Worm (Caenorhabditis elegans) whole organism, early embryonic: ENCODE measurements around the gene E04F6.9.

ENCODE experiments used
- B0310.2 ChIP-seq: sonication (generic microtip); optimal IDR thresholded peaks from 2 replicates; lab custom pipeline; 2016; ENCODE audit warnings: mild to moderate bottlenecking, missing genetic modification characterization, missing compliant biosample characterization
- aly-1 ChIP-seq: sonication (generic microtip); optimal IDR thresholded peaks from 2 replicates; lab custom pipeline; 2016; ENCODE audit warnings: missing genetic modification characterization, missing compliant biosample characterization
- ama-1 ChIP-seq: fragments of 150-350 bp; optimal IDR thresholded peaks from 2 replicates; lab custom pipeline; 2014
- ceh-13 ChIP-seq: fragments of 200-800 bp; sonication (Bioruptor generic); optimal IDR thresholded peaks from 2 replicates; lab custom pipeline; 2018; ENCODE audit warnings: mild to moderate bottlenecking, missing genetic modification characterization, missing compliant biosample characterization
- ceh-36 ChIP-seq: sonication (generic microtip); optimal IDR thresholded peaks from 2 replicates; lab custom pipeline; 2016; ENCODE audit warnings: missing genetic modification characterization, inconsistent platforms, missing compliant biosample characterization
- ets-7 ChIP-seq: sonication (generic microtip); optimal IDR thresholded peaks from 2 replicates; lab custom pipeline; 2016; ENCODE audit warnings: missing genotype, missing genetic modification characterization, missing compliant biosample characterization
- flt-1 ChIP-seq: fragments of 200-800 bp; sonication (Bioruptor generic); IDR thresholded peaks from 2 replicates; pipeline ENCODE4 v1.3.6; 2022; ENCODE audit warnings: missing genetic modification characterization, missing compliant biosample characterization
- hmbx-1 ChIP-seq: sonication (generic microtip); optimal IDR thresholded peaks from 2 replicates; lab custom pipeline; 2016; ENCODE audit warnings: mild to moderate bottlenecking, missing genetic modification characterization, missing compliant biosample characterization
- hmg-4 ChIP-seq: fragments of 200-800 bp; sonication (Bioruptor generic); optimal IDR thresholded peaks from 2 replicates; lab custom pipeline; 2018; ENCODE audit warnings: mild to moderate bottlenecking, missing genetic modification characterization, missing compliant biosample characterization
- pes-1 ChIP-seq: fragments of 200-800 bp; sonication (Bioruptor generic); IDR thresholded peaks from 2 replicates; pipeline ENCODE4 v1.3.6; 2022; ENCODE audit warnings: missing genetic modification reagents, missing genetic modification characterization, missing compliant biosample characterization
- scrt-1 ChIP-seq: fragments of 200-800 bp; sonication (Bioruptor generic); IDR thresholded peaks from 2 replicates; pipeline ENCODE4 v1.3.6; 2022; ENCODE audit warnings: missing genetic modification characterization, missing compliant biosample characterization
- tbx-37 ChIP-seq: fragments of 200-800 bp; sonication (Bioruptor generic); conservative IDR thresholded peaks from 2 replicates; pipeline ENCODE4 v1.3.6; 2022; ENCODE audit warnings: missing genetic modification reagents, missing genetic modification characterization, missing compliant biosample characterization

ce11 chrII:7211280-7211679 is 679 bp downstream of the E04F6.9 start, which contains the start of gene E04F6.8:
- TF ChIP-seq scrt-1 (GFP tag; lab: Robert Waterston, UW) (no peak), ama-1 (lab: Kevin White, UChicago) (no peak), ceh-13 (no peak), ceh-36 (tag; lab: Kevin White, UChicago) (no peak), aly-1 (tag; lab: Kevin White, UChicago) (no peak), B0310.2 (tag; lab: Kevin White, UChicago) (no peak), hmg-4 (no peak), tbx-37 (GFP tag; lab: Robert Waterston, UW) (no peak), ets-7 (tag; lab: Kevin White, UChicago) (no peak), flt-1 (GFP tag; lab: Robert Waterston, UW) (no peak), hmbx-1 (tag; lab: Kevin White, UChicago) (no peak), pes-1 (no peak)
